Fruit fly (Drosophila melanogaster): ENCODE measurements around the gene Orc2.

Gene Orc2

DNA sequence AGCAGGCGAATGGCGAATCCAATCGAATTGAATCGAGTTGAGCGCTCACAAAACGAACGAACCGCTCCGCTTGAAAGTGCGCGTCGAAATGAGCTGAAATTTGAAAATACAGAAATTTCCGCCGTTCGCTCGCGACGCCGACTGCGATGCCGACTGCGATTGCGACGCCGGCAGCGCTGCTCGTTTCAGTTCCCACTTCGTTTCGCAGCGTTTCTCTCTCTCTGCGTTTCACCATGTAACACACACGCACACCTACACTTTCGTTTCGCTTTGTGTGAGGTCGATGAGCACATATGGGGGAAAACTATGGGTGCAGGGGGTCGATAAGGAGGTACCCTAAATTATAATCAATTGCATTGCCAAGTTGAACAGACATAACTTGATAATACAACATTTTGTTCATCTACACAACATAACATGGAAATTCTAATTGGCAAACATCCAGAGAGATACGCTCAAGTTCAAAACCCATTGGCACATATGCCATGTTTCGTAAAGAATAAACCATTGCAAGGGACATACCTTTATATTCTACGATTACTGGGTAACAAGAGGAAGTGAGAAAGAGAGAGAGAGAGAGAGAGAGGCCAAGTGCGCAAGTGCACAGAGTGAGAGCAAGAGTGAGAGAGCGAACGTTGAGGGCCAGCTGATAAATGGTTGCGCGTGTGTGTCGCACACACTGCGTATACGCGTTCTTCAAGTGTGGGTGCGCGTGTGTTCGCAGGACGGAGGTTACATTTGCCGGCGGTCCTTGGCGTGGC, 18.8 kb downstream of the Orc2 start (continued):
- peak; percentile 93 for TF ChIP-seq fd85E (GFP tag; optimal IDR thresholded peaks at IDR 0.05)
- TF ChIP-seq CG6808 (GFP tag; optimal IDR thresholded peaks at IDR 0.05), result peak; percentile 88
- TF ChIP-seq esn (GFP tag; optimal IDR thresholded peaks at IDR 0.05), result peak; percentile 98
- TF ChIP-seq cyc (GFP tag; optimal IDR thresholded peaks at IDR 0.05), result peak; percentile 97
- TF ChIP-seq CG31627 (GFP tag; optimal IDR thresholded peaks at IDR 0.05), result peak; percentile 98
- TF ChIP-seq spab (GFP tag; optimal IDR thresholded peaks at IDR 0.05), result peak; percentile 90
- TF ChIP-seq CG15336 (GFP tag; IDR thresholded peaks at IDR 0.05), result peak; percentile 94
- peak; percentile 96 for TF ChIP-seq OdsH (GFP tag; optimal IDR thresholded peaks at IDR 0.05)
- peak; percentile 86 for TF ChIP-seq eg (GFP tag; IDR thresholded peaks at IDR 0.05)
- peak; percentile 69 for TF ChIP-seq Hr38 (GFP tag; optimal IDR thresholded peaks at IDR 0.05)
- TF ChIP-seq CG3919 (GFP tag; optimal IDR thresholded peaks at IDR 0.05), result peak; percentile 97
- peak; percentile 97 for TF ChIP-seq lz (GFP tag; optimal IDR thresholded peaks at IDR 0.05)
- peak; percentile 98 for TF ChIP-seq Sox102F (GFP tag; optimal IDR thresholded peaks at IDR 0.05)
- peak; percentile 97 for TF ChIP-seq pdm3 (GFP tag; optimal IDR thresholded peaks at IDR 0.05)
- peak; percentile 92 for TF ChIP-seq CG8319 (GFP tag; optimal IDR thresholded peaks at IDR 0.05)
- peak; percentile 95 for TF ChIP-seq Ets21C (GFP tag; optimal IDR thresholded peaks at IDR 0.05)
- TF ChIP-seq Sox15 (GFP tag; optimal IDR thresholded peaks at IDR 0.05), result peak; percentile 95
- peak; percentile 85 for TF ChIP-seq CG9139 (GFP tag; optimal IDR thresholded peaks at IDR 0.05)
- TF ChIP-seq CG11902 (GFP tag; optimal IDR thresholded peaks at IDR 0.05), result peak; percentile 96

DNA sequence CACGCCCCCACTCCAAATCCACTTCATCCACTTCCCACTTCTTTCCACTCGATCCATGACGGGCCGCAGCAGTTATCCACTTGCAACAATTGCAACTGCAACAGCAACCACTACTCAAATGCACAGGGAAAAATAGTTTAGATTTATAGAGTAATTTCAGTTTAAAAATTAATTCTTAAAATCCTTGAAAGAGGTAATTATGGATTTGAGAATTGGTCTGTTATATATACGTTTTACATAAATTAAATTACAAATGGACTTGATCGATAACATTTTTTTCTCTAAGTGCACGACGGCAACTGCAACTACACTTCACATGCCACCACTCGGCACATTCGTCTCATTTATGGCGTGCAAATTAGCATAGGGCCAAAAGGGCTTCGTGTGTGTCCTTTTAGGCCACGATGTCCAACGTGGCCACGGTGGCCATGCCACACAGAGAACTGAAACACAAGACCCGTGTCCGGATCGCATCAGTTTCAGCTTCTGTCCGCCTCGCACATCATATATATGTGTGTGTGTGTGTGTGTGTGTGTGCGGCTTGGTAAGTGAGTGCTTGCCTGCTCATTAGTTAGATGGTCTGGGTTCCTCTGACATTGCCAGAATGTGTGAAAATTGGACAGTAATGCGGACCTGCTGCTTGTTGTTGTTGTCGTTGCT, 20.4 kb downstream of the Orc2 start:
- TF ChIP-seq Eip93F (GFP tag; optimal IDR thresholded peaks at IDR 0.05), result no peak
- TF ChIP-seq CG16779 (tag; optimal IDR thresholded peaks at IDR 0.05), result peak; percentile 74
- peak; percentile 86 for TF ChIP-seq CG15336 (GFP tag; IDR thresholded peaks at IDR 0.05)
- TF ChIP-seq Ets96B (tag; optimal IDR thresholded peaks at IDR 0.05), result peak; percentile 90
- TF ChIP-seq acj6 (GFP tag; optimal IDR thresholded peaks at IDR 0.05), result peak; percentile 81
- TF ChIP-seq CG3919 (GFP tag; optimal IDR thresholded peaks at IDR 0.05), result peak; percentile 87
- TF ChIP-seq Hr4 (GFP tag; optimal IDR thresholded peaks at IDR 0.05), result peak; percentile 88
- peak; percentile 73 for TF ChIP-seq fd59A (GFP tag; optimal IDR thresholded peaks at IDR 0.05)
- TF ChIP-seq topi (GFP tag; optimal IDR thresholded peaks at IDR 0.05), result peak; percentile 67
- TF ChIP-seq CG8632 (GFP tag; optimal IDR thresholded peaks at IDR 0.05), result peak; percentile 76
- TF ChIP-seq dac (GFP tag; optimal IDR thresholded peaks at IDR 0.05), result peak; percentile 17
- peak; percentile 81 for TF ChIP-seq CG11762 (GFP tag; optimal IDR thresholded peaks at IDR 0.05; ENCODE audit: insufficient read depth)
- peak; percentile 61 for TF ChIP-seq Smox (GFP tag; optimal IDR thresholded peaks at IDR 0.05)
- TF ChIP-seq Met (GFP tag; optimal IDR thresholded peaks at IDR 0.05), result peak; percentile 72
- TF ChIP-seq CG1621 (tag; optimal IDR thresholded peaks at IDR 0.05), result peak; percentile 86
- TF ChIP-seq CG10631 (GFP tag; optimal IDR thresholded peaks at IDR 0.05), result peak; percentile 85
- TF ChIP-seq Gug (GFP tag; IDR thresholded peaks at IDR 0.05), result peak; percentile 75
- TF ChIP-seq CG6854 (GFP tag; optimal IDR thresholded peaks at IDR 0.05), result peak; percentile 6
- TF ChIP-seq Ets21C (GFP tag; optimal IDR thresholded peaks at IDR 0.05), result peak; percentile 30
- TF ChIP-seq CG3032 (tag; optimal IDR thresholded peaks at IDR 0.05), result peak; percentile 90
- peak; percentile 51 for TF ChIP-seq Sox102F (GFP tag; optimal IDR thresholded peaks at IDR 0.05)
- TF ChIP-seq CG7368 (GFP tag; optimal IDR thresholded peaks at IDR 0.05), result peak; percentile 62
- peak; percentile 82 for TF ChIP-seq svp (GFP tag)
- peak; percentile 91 for TF ChIP-seq CG6163 (GFP tag; IDR thresholded peaks at IDR 0.05)
- TF ChIP-seq vri (GFP tag; optimal IDR thresholded peaks at IDR 0.05), result peak; percentile 6
- TF ChIP-seq CG32006 (GFP tag; optimal IDR thresholded peaks at IDR 0.05), result peak; percentile 85
- TF ChIP-seq Sox14 (GFP tag; optimal IDR thresholded peaks at IDR 0.05), result peak; percentile 76
- peak; percentile 68 for TF ChIP-seq CG8319 (GFP tag; optimal IDR thresholded peaks at IDR 0.05)
- peak; percentile 73 for TF ChIP-seq lz (GFP tag; optimal IDR thresholded peaks at IDR 0.05)
- peak; percentile 84 for TF ChIP-seq CG10669 (GFP tag; optimal IDR thresholded peaks at IDR 0.05)
- peak; percentile 82 for TF ChIP-seq CG9139 (GFP tag; optimal IDR thresholded peaks at IDR 0.05)
- TF ChIP-seq spab (GFP tag; optimal IDR thresholded peaks at IDR 0.05), result peak; percentile 84
- peak; percentile 90 for TF ChIP-seq eg (GFP tag; IDR thresholded peaks at IDR 0.05)
- no peak for TF ChIP-seq Blimp-1 (GFP tag; optimal IDR thresholded peaks at IDR 0.05)
- peak; percentile 72 to 82 for TF ChIP-seq ss (GFP tag; optimal IDR thresholded peaks at IDR 0.05)
- TF ChIP-seq CG4318 (GFP tag; optimal IDR thresholded peaks at IDR 0.05), result peak; percentile 64
- no peak for TF ChIP-seq Hr38 (GFP tag; optimal IDR thresholded peaks at IDR 0.05)

All from whole organism, prepupa.